Worm (Caenorhabditis elegans) whole organism, mixed stage, embryonic: ENCODE measurements around the gene H10E21.4.

ENCODE experiments used
- M03D4.4 ChIP-seq: sonication (generic microtip); optimal IDR thresholded peaks from 2 replicates; lab custom pipeline; 2017; ENCODE audit warnings: mild to moderate bottlenecking, missing genetic modification characterization, missing compliant biosample characterization
- bed-3 ChIP-seq: fragments of 200-800 bp; sonication (Bioruptor generic); optimal IDR thresholded peaks from 3 replicates; lab custom pipeline; 2018; ENCODE audit warnings: mild to moderate bottlenecking, missing genetic modification characterization, moderate library complexity, missing compliant biosample characterization
- blmp-1 ChIP-seq: fragments of 150-350 bp; optimal IDR thresholded peaks from 2 replicates; lab custom pipeline; 2014; ENCODE audit warnings: missing biosample characterization, missing genetic modification characterization
- ceh-39 ChIP-seq: fragments of 150-350 bp; optimal IDR thresholded peaks from 2 replicates; lab custom pipeline; 2014; ENCODE audit warnings: missing biosample characterization, missing genetic modification characterization
- ceh-43 ChIP-seq: fragments of 200-800 bp; sonication (Bioruptor generic); optimal IDR thresholded peaks from 2 replicates; lab custom pipeline; 2018; ENCODE audit warnings: mild to moderate bottlenecking, missing genetic modification characterization, moderate library complexity, missing compliant biosample characterization
- ceh-83 ChIP-seq: fragments of 200-800 bp; sonication (Bioruptor generic); optimal IDR thresholded peaks from 2 replicates; lab custom pipeline; 2018; ENCODE audit warnings: mild to moderate bottlenecking, missing genetic modification characterization, missing compliant biosample characterization
- ces-1 ChIP-seq: fragments of 150-350 bp; optimal IDR thresholded peaks from 2 replicates; lab custom pipeline; 2014; ENCODE audit warnings: missing biosample characterization, missing genetic modification reagents, missing genetic modification characterization
- cnd-1 ChIP-seq: fragments of 200-800 bp; sonication (Bioruptor generic); optimal IDR thresholded peaks from 2 replicates; lab custom pipeline; 2018; ENCODE audit warnings: mild to moderate bottlenecking, missing genetic modification characterization, missing compliant biosample characterization
- drap-1 ChIP-seq: fragments of 200-800 bp; sonication (Bioruptor generic); optimal IDR thresholded peaks from 3 replicates; lab custom pipeline; 2018; ENCODE audit warnings: mild to moderate bottlenecking, missing genetic modification characterization, missing compliant biosample characterization
- elt-3 ChIP-seq: fragments of 150-350 bp; optimal IDR thresholded peaks from 2 replicates; lab custom pipeline; 2014; ENCODE audit warnings: missing biosample characterization, missing genetic modification characterization
- flh-1 ChIP-seq: fragments of 200-800 bp; sonication (Bioruptor generic); optimal IDR thresholded peaks from 2 replicates; lab custom pipeline; 2018; ENCODE audit warnings: mild to moderate bottlenecking, missing genetic modification characterization, moderate library complexity, missing compliant biosample characterization
- ham-2 ChIP-seq: fragments of 200-800 bp; sonication (Bioruptor generic); optimal IDR thresholded peaks from 2 replicates; lab custom pipeline; 2018; ENCODE audit warnings: mild to moderate bottlenecking, missing genetic modification characterization, missing compliant biosample characterization
- hlh-1 ChIP-seq: fragments of 150-350 bp; optimal IDR thresholded peaks from 2 replicates; lab custom pipeline; 2014; ENCODE audit warnings: missing biosample characterization, missing genetic modification reagents, missing genetic modification characterization
- lin-13 ChIP-seq: fragments of 150-350 bp; optimal IDR thresholded peaks from 2 replicates; lab custom pipeline; 2014; ENCODE audit warnings: missing biosample characterization, missing genetic modification characterization
- lin-32 ChIP-seq: fragments of 200-800 bp; sonication (Bioruptor generic); optimal IDR thresholded peaks from 2 replicates; lab custom pipeline; 2018; ENCODE audit warnings: mild to moderate bottlenecking, missing genetic modification characterization, missing compliant biosample characterization
- lsy-2 ChIP-seq: fragments of 150-350 bp; optimal IDR thresholded peaks from 2 replicates; lab custom pipeline; 2014; ENCODE audit warnings: missing biosample characterization, missing genetic modification characterization
- mab-5 ChIP-seq: fragments of 150-350 bp; optimal IDR thresholded peaks from 2 replicates; lab custom pipeline; 2014; ENCODE audit warnings: missing biosample characterization, missing genetic modification characterization
- mep-1 ChIP-seq: fragments of 150-350 bp; optimal IDR thresholded peaks from 2 replicates; lab custom pipeline; 2017; ENCODE audit warnings: missing biosample characterization, missing genetic modification reagents, missing genetic modification characterization, inconsistent platforms
- mls-2 ChIP-seq: sonication (generic microtip); optimal IDR thresholded peaks from 2 replicates; lab custom pipeline; 2016; ENCODE audit warnings: mild to moderate bottlenecking, missing genetic modification characterization, moderate library complexity, missing compliant biosample characterization
- nhr-12 ChIP-seq: fragments of 150-350 bp; optimal IDR thresholded peaks from 2 replicates; lab custom pipeline; 2014; ENCODE audit warnings: missing biosample characterization, missing genetic modification characterization
- nhr-2 ChIP-seq: fragments of 150-350 bp; optimal IDR thresholded peaks from 2 replicates; lab custom pipeline; 2014; ENCODE audit warnings: missing biosample characterization, missing genetic modification characterization
- nhr-237 ChIP-seq: fragments of 150-350 bp; optimal IDR thresholded peaks from 2 replicates; lab custom pipeline; 2014; ENCODE audit warnings: missing biosample characterization, missing genetic modification characterization
- nhr-28 ChIP-seq: fragments of 150-350 bp; optimal IDR thresholded peaks from 2 replicates; lab custom pipeline; 2014; ENCODE audit warnings: missing biosample characterization, missing genetic modification characterization
- nhr-76 ChIP-seq: sonication (generic microtip); optimal IDR thresholded peaks from 2 replicates; lab custom pipeline; 2017; ENCODE audit warnings: missing biosample characterization, missing genetic modification characterization
- pha-4 ChIP-seq: fragments of 150-350 bp; optimal IDR thresholded peaks from 2 replicates; lab custom pipeline; 2018; ENCODE audit warnings: missing biosample characterization, missing genetic modification reagents, missing genetic modification characterization
- snpc-4 ChIP-seq: fragments of 150-350 bp; optimal IDR thresholded peaks from 2 replicates; lab custom pipeline; 2014; ENCODE audit warnings: missing biosample characterization, missing genetic modification characterization
- sptf-1 ChIP-seq: sonication (generic microtip); optimal IDR thresholded peaks from 2 replicates; lab custom pipeline; 2017; ENCODE audit warnings: mild to moderate bottlenecking, missing genetic modification characterization, moderate library complexity, missing compliant biosample characterization
- tbx-8 ChIP-seq: fragments of 200-800 bp; sonication (Bioruptor generic); optimal IDR thresholded peaks from 2 replicates; lab custom pipeline; 2018; ENCODE audit warnings: mild to moderate bottlenecking, missing genetic modification characterization, moderate library complexity, missing compliant biosample characterization
- unc-120 ChIP-seq: sonication (generic microtip); optimal IDR thresholded peaks from 2 replicates; lab custom pipeline; 2017; ENCODE audit warnings: missing genetic modification characterization, missing compliant biosample characterization; ENCODE audit not compliant: poor library complexity, severe bottlenecking
- unc-62 ChIP-seq: fragments of 150-350 bp; optimal IDR thresholded peaks from 2 replicates; lab custom pipeline; 2014; ENCODE audit warnings: missing biosample characterization, missing genetic modification reagents, missing genetic modification characterization

The H10E21.4 gene

ce11 chrIII:63584-64316, 44.3 kb upstream of the H10E21.4 start:
- TF ChIP-seq snpc-4, result no peak
- no peak for TF ChIP-seq ceh-43
- TF ChIP-seq unc-62 (GFP tag; lab: Kevin White, UChicago), result no peak
- TF ChIP-seq nhr-28 (tag; lab: Kevin White, UChicago), result no peak
- TF ChIP-seq flh-1, result no peak
- TF ChIP-seq lin-13 (tag; lab: Kevin White, UChicago), result no peak
- TF ChIP-seq cnd-1, result no peak
- no peak for TF ChIP-seq elt-3 (tag; lab: Kevin White, UChicago)
- TF ChIP-seq unc-120 (tag; lab: Kevin White, UChicago), result no peak
- TF ChIP-seq nhr-237 (tag; lab: Kevin White, UChicago), result no peak
- no peak for TF ChIP-seq sptf-1 (tag; lab: Kevin White, UChicago)
- no peak for TF ChIP-seq blmp-1 (tag; lab: Kevin White, UChicago)
- no peak for TF ChIP-seq ham-2 (GFP tag; lab: Kevin White, UChicago)

- TF ChIP-seq ces-1 (GFP tag; lab: Kevin White, UChicago), result peak; percentile 68
- TF ChIP-seq M03D4.4 (tag; lab: Kevin White, UChicago), result no peak
Measured at ce11 chrIII:62383-62873, 43.0 kb upstream of the H10E21.4 start.

ce11 chrIII:61045-61444, 41.6 kb upstream of the H10E21.4 start, which contains the start of gene btb-5:
btb-5 (minus strand) TSS chrIII:61145.
- TF ChIP-seq ham-2 (GFP tag; lab: Kevin White, UChicago) (no peak), nhr-12 (tag; lab: Kevin White, UChicago) (no peak), cnd-1 (no peak), nhr-76 (no peak), lin-13 (tag; lab: Kevin White, UChicago) (no peak), unc-62 (GFP tag; lab: Kevin White, UChicago) (no peak), bed-3 (GFP tag; lab: Kevin White, UChicago) (no peak), snpc-4 (no peak), tbx-8 (GFP tag; lab: Kevin White, UChicago) (no peak), elt-3 (tag; lab: Kevin White, UChicago) (no peak), pha-4 (tag; lab: Kevin White, UChicago) (no peak), nhr-2 (tag; lab: Kevin White, UChicago) (no peak), mep-1 (tag; lab: Kevin White, UChicago) (no peak), ceh-39 (tag; lab: Kevin White, UChicago) (no peak), ceh-83 (GFP tag; lab: Kevin White, UChicago) (no peak), drap-1 (no peak), mls-2 (tag; lab: Kevin White, UChicago) (no peak), hlh-1 (no peak), nhr-28 (tag; lab: Kevin White, UChicago) (no peak), lin-32 (GFP tag; lab: Kevin White, UChicago) (no peak)
- TF ChIP-seq, all 35 proteins: peak for 0

- TF ChIP-seq M03D4.4 (tag; lab: Kevin White, UChicago) (no peak), mab-5 (no peak), elt-3 (tag; lab: Kevin White, UChicago) (no peak), sptf-1 (tag; lab: Kevin White, UChicago) (no peak), flh-1 (no peak), nhr-76 (no peak), nhr-2 (tag; lab: Kevin White, UChicago) (no peak), nhr-237 (tag; lab: Kevin White, UChicago) (no peak)
- TF ChIP-seq, all 35 proteins: peak for 0
Measured at ce11 chrIII:53696-54095, 34.2 kb upstream of the H10E21.4 start.

ce11 chrIII:51622-52021, 32.1 kb upstream of the H10E21.4 start:
- TF ChIP-seq lin-32 (GFP tag; lab: Kevin White, UChicago) (no peak), lsy-2 (tag; lab: Kevin White, UChicago) (no peak), ces-1 (GFP tag; lab: Kevin White, UChicago) (no peak), nhr-28 (tag; lab: Kevin White, UChicago) (no peak), mab-5 (no peak), hlh-1 (no peak), pha-4 (tag; lab: Kevin White, UChicago) (no peak), unc-62 (GFP tag; lab: Kevin White, UChicago) (no peak), mep-1 (tag; lab: Kevin White, UChicago) (no peak), unc-120 (tag; lab: Kevin White, UChicago) (no peak), ceh-43 (no peak), ham-2 (GFP tag; lab: Kevin White, UChicago) (no peak), drap-1 (no peak), snpc-4 (no peak), bed-3 (GFP tag; lab: Kevin White, UChicago) (no peak), ceh-39 (tag; lab: Kevin White, UChicago) (no peak)
